Worm (Caenorhabditis elegans) whole organism, midembryonic: ENCODE results near the gene B0513.90.

ENCODE experiments used
- flt-1 ChIP-seq: fragments of 200-800 bp; sonication (Bioruptor generic); IDR thresholded peaks from 2 replicates; pipeline ENCODE4 v1.3.6; 2022; ENCODE audit warnings: missing genetic modification characterization, missing compliant biosample characterization
- med-1 ChIP-seq: sonication (generic microtip); optimal IDR thresholded peaks from 2 replicates; lab custom pipeline; 2017; ENCODE audit warnings: missing genetic modification characterization, mild to moderate bottlenecking, missing compliant biosample characterization, antibody characterized with exemption, missing genetic modification reagents; ENCODE audit not compliant: insufficient read depth

- no peak for TF ChIP-seq flt-1 (GFP tag; lab: Robert Waterston, UW)
- TF ChIP-seq med-1 (GFP tag; lab: Kevin White, UChicago) = no peak
Measured at ce11 chrIV:13888164-13888518, 21.3 kb downstream of the B0513.90 start.
